Fruit fly (Drosophila melanogaster) whole organism, wandering third instar larva: ENCODE results near the gene CG31643.

Experiments used
- Abd-B ChIP-seq: fragments of >200 bp; optimal IDR thresholded peaks from 2 replicates; lab custom pipeline; 2017; ENCODE audit warnings: missing biosample characterization, missing genetic modification characterization
- CG32264 ChIP-seq: fragments of 200-800 bp; sonication (Bioruptor generic); optimal IDR thresholded peaks from 2 replicates; lab custom pipeline; 2016; ENCODE audit warnings: missing biosample characterization, missing genetic modification characterization
- CG9705 ChIP-seq: fragments of 200-800 bp; sonication (Bioruptor generic); optimal IDR thresholded peaks from 2 replicates; lab custom pipeline; 2018; ENCODE audit warnings: missing biosample characterization, mild to moderate bottlenecking, missing genetic modification characterization
- Dfd ChIP-seq: fragments of >200 bp; optimal IDR thresholded peaks from 2 replicates; lab custom pipeline; 2017; ENCODE audit warnings: missing biosample characterization, missing genetic modification characterization
- Dif ChIP-seq: fragments of 200-275, 200-300 bp; sonication (Bioruptor generic); optimal IDR thresholded peaks from 2 replicates; lab custom pipeline; 2018; ENCODE audit warnings: missing biosample characterization, missing genetic modification characterization; ENCODE audit not compliant: partially characterized antibody
- GATAd ChIP-seq: sonication (Bioruptor generic); optimal IDR thresholded peaks from 2 replicates; lab custom pipeline; 2016; ENCODE audit warnings: missing biosample characterization, missing genetic modification characterization
- HLH106 ChIP-seq: fragments of 200-800 bp; optimal IDR thresholded peaks from 3 replicates; lab custom pipeline; 2019; ENCODE audit warnings: missing biosample characterization, mild to moderate bottlenecking, missing genetic modification characterization, moderate library complexity
- Hnf4 ChIP-seq: fragments of 200-800 bp; sonication (Bioruptor generic); optimal IDR thresholded peaks from 2 replicates; lab custom pipeline; 2016; ENCODE audit warnings: missing biosample characterization, mild to moderate bottlenecking, missing genetic modification characterization
- Hr78 ChIP-seq: fragments of >200 bp; optimal IDR thresholded peaks from 2 replicates; lab custom pipeline; 2017; ENCODE audit warnings: missing biosample characterization, missing genetic modification characterization
- Hr83 ChIP-seq: fragments of 200-300 bp; sonication (Bioruptor generic); optimal IDR thresholded peaks from 2 replicates; lab custom pipeline; 2016; ENCODE audit warnings: missing biosample characterization, mild to moderate bottlenecking, missing genetic modification characterization, moderate library complexity; ENCODE audit not compliant: poor library complexity, severe bottlenecking
- Jra ChIP-seq: sonication (Bioruptor generic); optimal IDR thresholded peaks from 2 replicates; lab custom pipeline; 2016; ENCODE audit warnings: missing biosample characterization, missing genetic modification characterization
- Mio ChIP-seq: sonication (Bioruptor generic); optimal IDR thresholded peaks from 2 replicates; lab custom pipeline; 2016; ENCODE audit warnings: missing biosample characterization, missing genetic modification characterization
- Myc ChIP-seq: fragments of >200 bp; optimal IDR thresholded peaks from 2 replicates; lab custom pipeline; 2017
- N ChIP-seq: fragments of >200 bp; optimal IDR thresholded peaks from 2 replicates; lab custom pipeline; 2018; ENCODE audit warnings: missing biosample characterization, missing external identifiers, missing genetic modification characterization
- OdsH ChIP-seq: fragments of 200-800 bp; sonication (Bioruptor generic); optimal IDR thresholded peaks from 2 replicates; lab custom pipeline; 2016; ENCODE audit warnings: missing biosample characterization, mild to moderate bottlenecking, missing genetic modification characterization
- Rel ChIP-seq, 2 experiments: fragments of 200-800 bp; sonication (Bioruptor generic) in 1 of 2; optimal IDR thresholded peaks; 2 replicates in 1 of 2; 3 replicates in 1 of 2; lab custom pipeline; 2016 to 2019; ENCODE audit warnings: mild to moderate bottlenecking in 2 of 2, missing biosample characterization in 2 of 2, missing genetic modification characterization in 2 of 2, moderate library complexity in 1 of 2
- Sp1 ChIP-seq: fragments of 200-800 bp; sonication (Bioruptor generic); optimal IDR thresholded peaks from 3 replicates; lab custom pipeline; 2019; ENCODE audit warnings: missing biosample characterization, mild to moderate bottlenecking, missing genetic modification characterization, moderate library complexity
- br ChIP-seq: fragments of 200-800 bp; sonication (Bioruptor generic); optimal IDR thresholded peaks from 2 replicates; lab custom pipeline; 2016; ENCODE audit warnings: missing biosample characterization, missing genetic modification characterization
- brk ChIP-seq: fragments of 200-800 bp; sonication (Bioruptor generic); optimal IDR thresholded peaks from 2 replicates; lab custom pipeline; 2016; ENCODE audit warnings: missing biosample characterization, mild to moderate bottlenecking, missing genetic modification characterization
- dl ChIP-seq, 2 experiments: fragments of 175-275, 200-275 bp in 1 of 2; fragments of 200-275 bp in 1 of 2; sonication (Bioruptor generic); optimal IDR thresholded peaks; lab custom pipeline; 2018; ENCODE audit warnings: mild to moderate bottlenecking in 2 of 2, missing biosample characterization in 2 of 2, missing genetic modification characterization in 2 of 2, moderate library complexity in 2 of 2; ENCODE audit not compliant: partially characterized antibody in 2 of 2, insufficient read depth in 1 of 2
- dsf ChIP-seq: sonication (Bioruptor generic); optimal IDR thresholded peaks from 2 replicates; lab custom pipeline; 2016; ENCODE audit warnings: missing biosample characterization, missing genetic modification characterization, borderline replicate concordance
- ey ChIP-seq: fragments of 200-800 bp; sonication (Bioruptor generic); optimal IDR thresholded peaks from 2 replicates; lab custom pipeline; 2016; ENCODE audit warnings: missing biosample characterization, missing genetic modification characterization
- foxo ChIP-seq, 2 experiments: fragments of 200-800 bp; sonication (Bioruptor generic); optimal IDR thresholded peaks; 2 replicates in 1 of 2; 3 replicates in 1 of 2; lab custom pipeline; 2016 to 2017; ENCODE audit warnings: missing biosample characterization in 2 of 2, missing genetic modification characterization in 2 of 2
- fru ChIP-seq: fragments of 200-800 bp; sonication (Bioruptor generic); optimal IDR thresholded peaks from 3 replicates; lab custom pipeline; 2016; ENCODE audit warnings: missing biosample characterization, mild to moderate bottlenecking, missing genetic modification characterization
- h ChIP-seq: fragments of 200-800 bp; sonication (Bioruptor generic); optimal IDR thresholded peaks from 3 replicates; lab custom pipeline; 2016; ENCODE audit warnings: missing biosample characterization, mild to moderate bottlenecking, missing genetic modification characterization
- lola ChIP-seq: fragments of >200 bp; optimal IDR thresholded peaks from 2 replicates; lab custom pipeline; 2017; ENCODE audit warnings: missing biosample characterization, missing genetic modification characterization
- pan ChIP-seq: fragments of >200 bp; optimal IDR thresholded peaks from 2 replicates; lab custom pipeline; 2017
- psq ChIP-seq: fragments of 200-800 bp; sonication (Bioruptor generic); optimal IDR thresholded peaks from 3 replicates; lab custom pipeline; 2017; ENCODE audit warnings: missing biosample characterization, mild to moderate bottlenecking, missing genetic modification characterization, moderate library complexity
- rgr ChIP-seq: fragments of 200-800 bp; sonication (Bioruptor generic); optimal IDR thresholded peaks from 3 replicates; lab custom pipeline; 2016; ENCODE audit warnings: missing biosample characterization, mild to moderate bottlenecking, missing genetic modification characterization
- sage ChIP-seq: fragments of 200-800 bp; sonication (Bioruptor generic); optimal IDR thresholded peaks from 2 replicates; lab custom pipeline; 2016; ENCODE audit warnings: missing biosample characterization, mild to moderate bottlenecking, missing genetic modification characterization
- sv ChIP-seq: fragments of 200-800 bp; sonication (Bioruptor generic); optimal IDR thresholded peaks from 3 replicates; lab custom pipeline; 2016; ENCODE audit warnings: missing biosample characterization, missing genetic modification characterization
- tai ChIP-seq: sonication (Bioruptor generic); optimal IDR thresholded peaks from 2 replicates; lab custom pipeline; 2016; ENCODE audit warnings: missing biosample characterization, missing genetic modification characterization
- usp ChIP-seq: fragments of >200 bp; optimal IDR thresholded peaks from 2 replicates; lab custom pipeline; 2017; ENCODE audit warnings: missing biosample characterization, missing genetic modification characterization
- woc ChIP-seq: sonication (Bioruptor generic); optimal IDR thresholded peaks from 2 replicates; lab custom pipeline; 2016; ENCODE audit warnings: missing biosample characterization, mild to moderate bottlenecking, missing genetic modification characterization

CG31643 gene

DNA sequence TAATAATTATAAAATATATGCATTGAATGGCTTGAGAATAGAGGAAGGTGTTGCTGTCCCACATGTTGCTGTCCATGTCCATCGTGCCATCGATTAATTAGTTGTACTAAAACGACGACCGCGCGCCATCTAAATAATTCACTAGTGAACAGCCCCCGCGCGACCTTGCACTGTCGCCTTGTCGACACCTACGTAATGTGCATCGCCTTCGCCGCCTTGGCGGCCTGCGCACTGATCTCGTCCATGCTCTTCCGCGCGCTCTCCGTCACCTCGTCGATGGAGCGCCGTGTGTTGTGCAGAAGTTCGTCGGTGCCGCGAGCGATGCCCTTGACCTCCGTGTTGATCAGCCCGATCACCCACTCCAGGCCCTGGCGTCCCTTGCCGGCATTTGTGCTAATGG lies 8.9 kb downstream of the CG31643 start:
- TF ChIP-seq Hnf4 (GFP tag; lab: Kevin White, UChicago), result no peak
- TF ChIP-seq Hr78 (GFP tag; lab: Kevin White, UChicago), result no peak
- no peak for TF ChIP-seq OdsH (GFP tag; lab: Kevin White, UChicago)
- no peak for TF ChIP-seq psq
- no peak for TF ChIP-seq Jra (GFP tag; lab: Kevin White, UChicago)
- TF ChIP-seq foxo (GFP tag; optimal IDR thresholded peaks at IDR 0.05; lab: Kevin White, UChicago), result no peak
- TF ChIP-seq Dfd (GFP tag; lab: Kevin White, UChicago), result no peak
- TF ChIP-seq tai (GFP tag; lab: Kevin White, UChicago), result no peak

DNA sequence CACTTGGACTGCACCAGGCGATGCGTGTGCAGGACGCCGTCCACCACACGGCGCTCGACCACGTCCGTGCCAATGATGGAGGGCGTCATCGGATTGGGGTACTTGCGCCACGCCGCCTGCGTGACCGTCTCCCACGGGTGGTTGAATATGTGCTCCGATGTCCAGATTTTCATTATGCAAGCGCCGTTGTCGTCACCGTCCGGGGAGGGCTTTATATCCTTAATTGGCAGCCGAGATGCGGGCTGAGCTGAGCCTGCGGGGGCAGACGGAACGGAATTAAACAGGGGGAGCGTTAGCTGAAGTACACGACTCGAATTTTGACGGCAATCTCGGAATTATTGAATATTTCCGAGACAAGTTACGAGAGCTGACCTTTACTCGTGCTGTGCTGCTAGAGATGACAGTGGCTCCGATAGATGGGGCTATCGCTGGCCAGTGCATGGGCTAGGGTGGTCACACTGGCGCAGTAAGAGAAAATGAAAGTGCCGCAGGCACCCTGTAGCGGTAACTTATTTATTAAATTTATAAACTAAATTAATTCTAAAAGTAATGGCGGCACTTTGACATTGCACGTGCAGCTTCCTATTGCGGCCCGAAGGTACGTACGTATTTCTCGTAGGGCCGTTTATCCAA lies 9.7 kb downstream of the CG31643 start, which contains the start of gene IPIP:
IPIP (plus strand) TSS at position 475 of the 633 bp plus-strand sequence.
- peak; percentile 60 for TF ChIP-seq rgr (GFP tag; lab: Kevin White, UChicago)
- no peak for TF ChIP-seq N (GFP tag; lab: Kevin White, UChicago)
- no peak for TF ChIP-seq Hr78 (GFP tag; lab: Kevin White, UChicago)
- TF ChIP-seq h (GFP tag; lab: Kevin White, UChicago), result peak; percentile 69
- no peak for TF ChIP-seq Dfd (GFP tag; lab: Kevin White, UChicago)
- TF ChIP-seq GATAd (GFP tag; lab: Kevin White, UChicago), result no peak
- TF ChIP-seq lola, result no peak
- peak; percentile 9 for TF ChIP-seq ey (GFP tag; lab: Kevin White, UChicago)
- TF ChIP-seq Rel (GFP tag; optimal IDR thresholded peaks at IDR 0.05; lab: Kevin White, UChicago), result no peak
- peak; percentile 47 for TF ChIP-seq Rel (tag; optimal IDR thresholded peaks at IDR 0.05; lab: Kevin White, UChicago)
- TF ChIP-seq tai (GFP tag; lab: Kevin White, UChicago), result no peak
- TF ChIP-seq foxo (GFP tag; optimal IDR thresholded peaks at IDR 0.05; lab: Kevin White, UChicago), result peak in 1 of 2 experiments; percentile 36
- no peak for TF ChIP-seq Abd-B
- TF ChIP-seq Dif (GFP tag; lab: Kevin White, UChicago), result peak; percentile 2
- TF ChIP-seq OdsH (GFP tag; lab: Kevin White, UChicago), result peak; percentile 5
- no peak for TF ChIP-seq Mio (GFP tag; lab: Kevin White, UChicago)
- peak; percentile 33 for TF ChIP-seq HLH106 (tag; lab: Kevin White, UChicago)
- no peak for TF ChIP-seq psq
- peak; percentile 17 for TF ChIP-seq CG9705 (GFP tag; lab: Kevin White, UChicago)
- no peak for TF ChIP-seq CG32264
- TF ChIP-seq woc (GFP tag; lab: Kevin White, UChicago), result no peak
- no peak for TF ChIP-seq Hnf4 (GFP tag; lab: Kevin White, UChicago)
- TF ChIP-seq Sp1 (GFP tag; lab: Kevin White, UChicago), result peak; percentile 30
- peak; percentile 65 for TF ChIP-seq fru (GFP tag; lab: Kevin White, UChicago)
- no peak for TF ChIP-seq pan (lab: Kevin White, UChicago)
- no peak for TF ChIP-seq Myc
- no peak for TF ChIP-seq sv
- peak; percentile 39 for TF ChIP-seq br
- TF ChIP-seq sage (GFP tag; lab: Kevin White, UChicago), result no peak
- no peak for TF ChIP-seq brk
- TF ChIP-seq Jra (GFP tag; lab: Kevin White, UChicago), result no peak
- peak; percentile 94 for TF ChIP-seq Hr83 (GFP tag; lab: Kevin White, UChicago)
- TF ChIP-seq dl (GFP tag; optimal IDR thresholded peaks at IDR 0.05; lab: Kevin White, UChicago; ENCODE audit: insufficient read depth in 1 of 2, partially characterized antibody in 2 of 2), result no peak
- no peak for TF ChIP-seq usp (GFP tag; lab: Kevin White, UChicago)
- TF ChIP-seq dsf, result no peak

- TF ChIP-seq Sp1 (GFP tag; lab: Kevin White, UChicago), result no peak
- no peak for TF ChIP-seq psq
- no peak for TF ChIP-seq sv
- TF ChIP-seq woc (GFP tag; lab: Kevin White, UChicago), result no peak
- TF ChIP-seq lola, result no peak
- TF ChIP-seq Mio (GFP tag; lab: Kevin White, UChicago), result no peak
- TF ChIP-seq Dfd (GFP tag; lab: Kevin White, UChicago), result no peak
- TF ChIP-seq br, result no peak
- TF ChIP-seq CG32264, result no peak
- TF ChIP-seq h (GFP tag; lab: Kevin White, UChicago), result no peak
- TF ChIP-seq Hr78 (GFP tag; lab: Kevin White, UChicago), result no peak
Observed at dm6 chr2L:6048542-6048941, 10.6 kb downstream of the CG31643 start, which contains the start of the genes CG34179 and slmo. Gene CG34179 (minus strand): TSS chr2L:6048706. Gene slmo (minus strand): TSS chr2L:6048706.
